Worm (Caenorhabditis elegans): ENCODE results near the gene srd-42.

ce11 chrX:13341853-13342252 is 38.6 kb upstream of the srd-42 start:
- TF ChIP-seq klf-2 (GFP tag; conservative IDR thresholded peaks at IDR 0.05) = no peak
- TF ChIP-seq ztf-29 (GFP tag; IDR thresholded peaks at IDR 0.05) = no peak
- no peak for TF ChIP-seq ztf-23 (GFP tag; IDR thresholded peaks at IDR 0.05)
- TF ChIP-seq med-1 (GFP tag; optimal IDR thresholded peaks at IDR 0.05; ENCODE audit: insufficient read depth) = no peak
- TF ChIP-seq flt-1 (GFP tag; IDR thresholded peaks at IDR 0.05) = no peak
- TF ChIP-seq tab-1 (GFP tag; IDR thresholded peaks at IDR 0.05) = no peak
- no peak for TF ChIP-seq cog-1 (tag; optimal IDR thresholded peaks at IDR 0.05)
- TF ChIP-seq T22C8.4 (GFP tag; IDR thresholded peaks at IDR 0.05) = no peak
- no peak for TF ChIP-seq ref-1 (GFP tag; conservative IDR thresholded peaks at IDR 0.05)

Data from whole organism, midembryonic.